Worm (Caenorhabditis elegans) whole organism, L4 larva: ENCODE results near the gene pcn-1.

ENCODE experiments used
- aly-2 ChIP-seq: sonication (generic microtip); optimal IDR thresholded peaks from 2 replicates; lab custom pipeline; 2018; ENCODE audit warnings: missing biosample characterization, missing genetic modification characterization
- ceh-82 ChIP-seq: sonication (generic microtip); optimal IDR thresholded peaks from 2 replicates; lab custom pipeline; 2017; ENCODE audit warnings: missing biosample characterization, missing genetic modification characterization
- dpl-1 ChIP-seq: fragments of 150-350 bp; optimal IDR thresholded peaks from 2 replicates; lab custom pipeline; 2014; ENCODE audit warnings: missing biosample characterization, missing genetic modification reagents, missing genetic modification characterization
- fos-1 ChIP-seq: fragments of 150-350 bp; optimal IDR thresholded peaks from 2 replicates; lab custom pipeline; 2014; ENCODE audit warnings: missing biosample characterization, missing genetic modification characterization
- jun-1 ChIP-seq: fragments of 150-350 bp; optimal IDR thresholded peaks from 2 replicates; lab custom pipeline; 2014; ENCODE audit warnings: missing biosample characterization, missing genetic modification reagents, missing genetic modification characterization
- lin-13 ChIP-seq: fragments of 150-350 bp; optimal IDR thresholded peaks from 2 replicates; lab custom pipeline; 2014; ENCODE audit warnings: missing biosample characterization, missing genetic modification reagents, missing genetic modification characterization
- lin-15B ChIP-seq: fragments of 150-350 bp; sonication (generic microtip); optimal IDR thresholded peaks from 3 replicates; lab custom pipeline; 2014; ENCODE audit warnings: missing biosample characterization, missing genetic modification characterization
- lin-39 ChIP-seq: fragments of 150-350 bp; optimal IDR thresholded peaks from 2 replicates; lab custom pipeline; 2014; ENCODE audit warnings: missing biosample characterization, missing genetic modification reagents, missing genetic modification characterization
- lsy-2 ChIP-seq, 2 experiments: fragments of 150-350 bp in 1 of 2; sonication (generic microtip) in 1 of 2; optimal IDR thresholded peaks; 2 replicates each; lab custom pipeline; 2014 to 2017; ENCODE audit warnings: missing biosample characterization in 2 of 2, missing genetic modification characterization in 2 of 2
- nhr-11 ChIP-seq: fragments of 150-350 bp; optimal IDR thresholded peaks from 2 replicates; lab custom pipeline; 2014; ENCODE audit warnings: missing biosample characterization, missing genetic modification characterization
- nhr-77 ChIP-seq: fragments of 150-350 bp; optimal IDR thresholded peaks from 2 replicates; lab custom pipeline; 2014; ENCODE audit warnings: missing biosample characterization, missing genetic modification characterization
- set-16 ChIP-seq: fragments of 200-800 bp; sonication (Bioruptor generic); IDR thresholded peaks from 2 replicates; pipeline ENCODE4 v1.3.6; 2022; ENCODE audit warnings: missing genetic modification reagents, missing genetic modification characterization, missing compliant biosample characterization
- zag-1 ChIP-seq: fragments of 150-350 bp; optimal IDR thresholded peaks from 2 replicates; lab custom pipeline; 2014; ENCODE audit warnings: missing biosample characterization, missing genetic modification characterization

ce11 chrIV:4085787-4086262, 36.6 kb upstream of the pcn-1 start, which contains the start of gene C35B1.2:
- TF ChIP-seq jun-1 (tag; lab: Kevin White, UChicago) (no peak), set-16 (GFP tag; lab: Robert Waterston, UW) (no peak), ceh-82 (tag; lab: Kevin White, UChicago) (no peak), lin-15B (tag; lab: Kevin White, UChicago) (no peak), zag-1 (no peak), aly-2 (tag; lab: Kevin White, UChicago) (no peak), dpl-1 (GFP tag; lab: Kevin White, UChicago) (no peak), lsy-2 (tag; optimal IDR thresholded peaks at IDR 0.05; lab: Kevin White, UChicago) (peak in 1 of 2 experiments; percentile 51), nhr-77 (no peak), fos-1 (no peak), nhr-11 (no peak), lin-39 (no peak), lin-13 (GFP tag; lab: Kevin White, UChicago) (no peak)
